Fruit fly (Drosophila melanogaster): Measurements from ENCODE around the gene PH4alphaNE1.

Gene PH4alphaNE1

dm6 chr3R:30507723-30508122 lies 7.6 kb upstream of the PH4alphaNE1 start, which contains the start of gene CG34041:
TSS of gene CG34041 (plus strand) at chr3R:30508023.
- no peak for TF ChIP-seq noc (tag; optimal IDR thresholded peaks at IDR 0.05)

dm6 chr3R:30505561-30506037 lies 5.5 kb upstream of the PH4alphaNE1 start, which contains the start of the genes PH4alphaSG1 and CG15539:
TSS of gene PH4alphaSG1 (minus strand) at chr3R:30505661.
TSS of gene CG15539 (plus strand) at chr3R:30505987.
- no peak for TF ChIP-seq noc (tag; optimal IDR thresholded peaks at IDR 0.05)

dm6 chr3R:30503406-30503805 lies 3.3 kb upstream of the PH4alphaNE1 start, which contains the start of gene CG31371:
TSS of gene CG31371 (minus strand) at chr3R:30503506.
- no peak for TF ChIP-seq noc (tag; optimal IDR thresholded peaks at IDR 0.05)

- TF ChIP-seq noc (tag; optimal IDR thresholded peaks at IDR 0.05), result peak; percentile 36
These were observed 1.0 kb upstream of the PH4alphaNE1 start for dm6 chr3R:30501174-30501573.

- TF ChIP-seq noc (tag; optimal IDR thresholded peaks at IDR 0.05), result no peak
These were observed 3.8 kb downstream of the PH4alphaNE1 start, which contains the start of gene PH4alphaMP for dm6 chr3R:30496103-30496858. TSS of gene PH4alphaMP (minus strand) at chr3R:30496153.

dm6 chr3R:30489797-30490196 lies 10.3 kb downstream of the PH4alphaNE1 start, which contains the start of gene PH4alphaSG2:
TSS of gene PH4alphaSG2 (plus strand) at chr3R:30490074.
- TF ChIP-seq noc (tag; optimal IDR thresholded peaks at IDR 0.05), result peak; percentile 11

- TF ChIP-seq noc (tag; optimal IDR thresholded peaks at IDR 0.05), result peak; percentile 47
These were observed 11.5 kb downstream of the PH4alphaNE1 start, which contains the start of gene Jon99Fi for dm6 chr3R:30488663-30489062. TSS of gene Jon99Fi (plus strand) at chr3R:30488963.

dm6 chr3R:30487828-30488227 lies 12.3 kb downstream of the PH4alphaNE1 start, which contains the start of gene Jon99Fii:
TSS of gene Jon99Fii (minus strand) at chr3R:30487928.
- no peak for TF ChIP-seq noc (tag; optimal IDR thresholded peaks at IDR 0.05)

- TF ChIP-seq noc (tag; optimal IDR thresholded peaks at IDR 0.05), result no peak
These were observed 23.8 kb downstream of the PH4alphaNE1 start, which contains the start of gene spdo for dm6 chr3R:30476367-30476766. TSS of gene spdo (plus strand) at chr3R:30476684.

dm6 chr3R:30475910-30476309 lies 24.2 kb downstream of the PH4alphaNE1 start:
- no peak for TF ChIP-seq noc (tag; optimal IDR thresholded peaks at IDR 0.05)

dm6 chr3R:30474667-30475213 lies 25.4 kb downstream of the PH4alphaNE1 start:
- no peak for TF ChIP-seq noc (tag; optimal IDR thresholded peaks at IDR 0.05)

- TF ChIP-seq noc (tag; optimal IDR thresholded peaks at IDR 0.05), result no peak
These were observed 27.8 kb downstream of the PH4alphaNE1 start for dm6 chr3R:30472331-30472730.

- no peak for TF ChIP-seq noc (tag; optimal IDR thresholded peaks at IDR 0.05)
These were observed 29.4 kb downstream of the PH4alphaNE1 start for dm6 chr3R:30470690-30471089.

- TF ChIP-seq noc (tag; optimal IDR thresholded peaks at IDR 0.05), result no peak
These were observed 33.1 kb downstream of the PH4alphaNE1 start for dm6 chr3R:30467062-30467461.

dm6 chr3R:30466515-30466914 lies 33.6 kb downstream of the PH4alphaNE1 start:
- no peak for TF ChIP-seq noc (tag; optimal IDR thresholded peaks at IDR 0.05)

dm6 chr3R:30465775-30466494 lies 34.2 kb downstream of the PH4alphaNE1 start, which contains the start of gene PH4alphaEFB:
TSS of gene PH4alphaEFB (plus strand) at chr3R:30466050.
- no peak for TF ChIP-seq noc (tag; optimal IDR thresholded peaks at IDR 0.05)
